Worm (Caenorhabditis elegans) whole organism, L3 larva: ENCODE data around the gene T03G6.3.

Experiments used
- ZK546.5 ChIP-seq: sonication (generic microtip); optimal IDR thresholded peaks from 2 replicates; lab custom pipeline; 2017; ENCODE audit warnings: missing biosample characterization, missing genetic modification characterization
- ceh-16 ChIP-seq: sonication (generic microtip); optimal IDR thresholded peaks from 2 replicates; lab custom pipeline; 2017; ENCODE audit warnings: missing biosample characterization, missing genetic modification characterization
- ceh-82 ChIP-seq: fragments of 150-350 bp; optimal IDR thresholded peaks from 2 replicates; lab custom pipeline; 2014; ENCODE audit warnings: missing biosample characterization, missing genetic modification characterization
- ceh-9 ChIP-seq: sonication (generic microtip); optimal IDR thresholded peaks from 2 replicates; lab custom pipeline; 2018; ENCODE audit warnings: missing biosample characterization, missing genetic modification characterization
- elt-2 ChIP-seq: sonication (generic microtip); optimal IDR thresholded peaks from 2 replicates; lab custom pipeline; 2016; ENCODE audit warnings: missing genetic modification reagents, mild to moderate bottlenecking, missing genetic modification characterization, missing compliant biosample characterization
- fkh-10 ChIP-seq: sonication (generic microtip); optimal IDR thresholded peaks from 2 replicates; lab custom pipeline; 2017; ENCODE audit warnings: missing biosample characterization, missing genetic modification reagents, missing genetic modification characterization
- hmg-11 ChIP-seq: sonication (generic microtip); optimal IDR thresholded peaks from 2 replicates; lab custom pipeline; 2016; ENCODE audit warnings: missing genetic modification characterization, missing compliant biosample characterization
- jun-1 ChIP-seq: fragments of 150-350 bp; optimal IDR thresholded peaks from 2 replicates; lab custom pipeline; 2014; ENCODE audit warnings: missing biosample characterization, missing genetic modification reagents, missing genetic modification characterization
- mdl-1 ChIP-seq: fragments of 150-350 bp; optimal IDR thresholded peaks from 2 replicates; lab custom pipeline; 2014; ENCODE audit warnings: missing biosample characterization, missing genetic modification characterization
- nhr-11 ChIP-seq: fragments of 150-350 bp; optimal IDR thresholded peaks from 2 replicates; lab custom pipeline; 2014; ENCODE audit warnings: missing biosample characterization, missing genetic modification characterization
- snpc-4 ChIP-seq: fragments of 150-350 bp; optimal IDR thresholded peaks from 2 replicates; lab custom pipeline; 2014; ENCODE audit warnings: missing biosample characterization, missing genetic modification characterization
- unc-62 ChIP-seq: fragments of 150-350 bp; sonication (generic microtip); optimal IDR thresholded peaks from 4 replicates; lab custom pipeline; 2014; ENCODE audit warnings: missing biosample characterization, missing genetic modification reagents, missing genetic modification characterization
- ztf-4 ChIP-seq: fragments of 150-350 bp; optimal IDR thresholded peaks from 2 replicates; lab custom pipeline; 2014; ENCODE audit warnings: missing biosample characterization, missing genetic modification characterization

DNA sequence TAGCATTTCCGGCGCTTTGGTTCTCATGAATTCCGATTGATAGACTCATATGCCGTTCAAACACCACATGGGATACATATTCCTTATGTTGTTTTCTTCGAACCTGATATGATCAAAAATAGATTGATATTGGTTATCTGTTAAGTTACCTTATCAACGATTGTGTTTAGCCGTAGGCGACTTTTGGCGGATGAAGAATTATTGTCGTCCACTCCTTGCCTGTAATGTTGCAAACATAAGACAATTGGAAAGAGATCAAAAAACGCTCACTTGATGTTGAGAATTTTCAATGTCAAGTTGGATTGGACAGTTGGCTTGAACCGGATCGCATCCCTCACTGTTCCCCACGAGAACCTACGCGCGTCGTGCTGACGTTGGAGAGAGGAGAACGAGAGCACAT is 47.8 kb downstream of the T03G6.3 start:
- TF ChIP-seq hmg-11 = no peak
- no peak for TF ChIP-seq mdl-1 (tag; lab: Kevin White, UChicago)
- TF ChIP-seq ceh-16 (tag; lab: Kevin White, UChicago) = no peak
- TF ChIP-seq ceh-82 (tag; lab: Kevin White, UChicago) = no peak
- TF ChIP-seq jun-1 (tag; lab: Kevin White, UChicago) = no peak
- TF ChIP-seq ZK546.5 (tag; lab: Kevin White, UChicago) = no peak
- no peak for TF ChIP-seq ceh-9
- TF ChIP-seq ztf-4 (tag; lab: Kevin White, UChicago) = no peak
- TF ChIP-seq nhr-11 (tag; lab: Kevin White, UChicago) = no peak
- no peak for TF ChIP-seq elt-2
- no peak for TF ChIP-seq fkh-10 (GFP tag; lab: Kevin White, UChicago)
- no peak for TF ChIP-seq snpc-4 (tag; lab: Kevin White, UChicago)
- no peak for TF ChIP-seq unc-62 (GFP tag; lab: Kevin White, UChicago)
